Fruit fly (Drosophila melanogaster): Measurements from ENCODE around the gene Vps39.

DNA sequence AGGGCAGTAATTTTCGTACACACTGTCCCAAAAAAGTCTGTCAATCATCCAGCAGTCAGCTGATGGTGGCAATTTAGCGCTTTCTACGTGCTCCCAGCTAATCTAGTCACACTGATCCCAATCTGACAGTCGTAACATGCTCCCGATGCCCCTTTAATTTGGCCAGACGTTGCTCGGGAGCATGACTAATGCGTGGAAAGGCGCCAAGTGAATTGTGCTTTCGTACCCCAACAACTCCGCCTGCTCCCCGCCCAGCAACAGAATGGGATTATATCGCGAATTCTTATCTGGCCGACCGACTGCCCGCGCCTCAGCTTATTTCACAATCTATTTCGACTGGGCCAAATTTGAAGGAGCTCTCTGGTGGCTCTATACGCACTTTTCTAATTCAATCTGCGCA, 3.2 kb upstream of the Vps39 start:
- no peak for TF ChIP-seq h (optimal IDR thresholded peaks at IDR 0.05)
- no peak for TF ChIP-seq Sin3A (optimal IDR thresholded peaks at IDR 0.05)
- no peak for TF ChIP-seq psq (optimal IDR thresholded peaks at IDR 0.05)
- TF ChIP-seq Myc (optimal IDR thresholded peaks at IDR 0.05): no peak
- TF ChIP-seq ttk (optimal IDR thresholded peaks at IDR 0.05): no peak
- TF ChIP-seq insv (optimal IDR thresholded peaks at IDR 0.05): no peak

All from Kc167 (cell line).